Worm (Caenorhabditis elegans): ENCODE data around the gene irld-18.

Gene irld-18

DNA sequence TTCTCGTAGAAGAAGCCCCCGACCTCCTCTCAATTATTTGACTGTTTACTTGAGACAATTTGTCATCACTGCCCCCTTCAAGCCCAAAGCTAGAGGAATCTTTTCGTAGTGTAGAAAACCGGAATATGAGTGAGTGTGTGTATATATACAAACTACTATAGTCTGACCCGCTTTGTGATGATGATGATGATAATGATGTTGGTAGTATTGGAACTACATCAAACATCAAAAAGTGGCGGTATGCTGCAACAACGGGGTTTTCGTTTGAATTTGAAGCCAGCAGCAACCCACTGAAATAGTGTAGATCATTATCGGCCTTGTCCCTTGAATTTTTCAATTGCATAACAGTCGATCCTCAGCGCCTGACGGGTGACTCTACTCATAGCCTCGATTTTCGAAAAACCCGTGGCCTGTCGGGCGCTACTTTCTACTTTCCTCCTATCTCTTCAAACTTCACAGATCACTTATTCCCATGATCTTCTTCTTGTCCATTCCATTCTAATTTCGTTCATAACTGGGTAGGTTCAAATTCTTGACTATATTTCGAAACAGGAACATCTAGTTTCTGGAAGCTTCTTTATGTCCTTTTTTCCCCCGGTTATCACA lies 31.2 kb upstream of the irld-18 start:
- TF ChIP-seq elt-4 (tag; optimal IDR thresholded peaks at IDR 0.05) (no peak), ahr-1 (tag; optimal IDR thresholded peaks at IDR 0.05) (no peak)

DNA sequence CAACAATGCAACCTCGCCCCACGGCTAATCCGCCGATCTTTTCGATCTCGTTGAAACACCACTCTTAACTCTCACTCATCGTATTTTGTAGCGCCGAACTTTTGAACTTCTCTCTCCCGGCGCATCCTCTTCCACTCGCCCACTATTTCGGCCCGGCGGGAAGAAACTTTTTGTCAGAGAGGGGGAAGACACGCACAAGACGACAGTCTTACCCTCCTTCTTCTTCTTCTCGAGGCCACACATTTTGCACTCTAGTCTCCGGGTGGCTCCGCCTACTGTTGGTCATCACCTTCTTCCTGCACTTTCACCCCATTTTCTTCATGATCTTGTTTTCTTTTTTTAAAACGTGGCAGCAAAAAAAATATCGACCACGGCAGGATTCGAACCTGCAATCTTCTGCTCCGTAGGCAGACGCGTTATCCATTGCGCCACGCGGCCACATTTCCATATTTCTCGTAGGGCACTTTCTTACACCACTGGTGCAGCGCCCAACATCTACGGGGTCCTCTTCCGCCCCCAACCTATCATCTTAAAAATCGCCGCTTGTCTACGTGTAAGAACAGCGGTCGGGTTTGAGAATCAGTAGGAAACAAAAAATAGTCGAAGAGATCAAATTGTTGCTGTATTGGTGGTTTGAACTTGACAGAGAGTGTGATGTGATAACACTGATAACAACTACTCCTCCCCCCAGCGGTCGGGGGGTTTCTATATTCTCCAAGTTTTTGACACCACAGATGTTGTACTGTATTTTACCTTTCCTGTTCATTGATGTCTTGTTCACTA lies 30.3 kb upstream of the irld-18 start:
- TF ChIP-seq K02D7.2 (tag; optimal IDR thresholded peaks at IDR 0.05) (no peak), elt-2 (tag; optimal IDR thresholded peaks at IDR 0.05) (peak; percentile 50), ref-2 (tag; optimal IDR thresholded peaks at IDR 0.05) (peak; percentile 10), unc-42 (tag; optimal IDR thresholded peaks at IDR 0.05) (no peak), unc-3 (GFP tag; conservative IDR thresholded peaks at IDR 0.05) (no peak), unc-3 (tag; optimal IDR thresholded peaks at IDR 0.05) (no peak), tbx-2 (tag; optimal IDR thresholded peaks at IDR 0.05) (peak; percentile 59), unc-55 (GFP tag; optimal IDR thresholded peaks at IDR 0.05) (peak; percentile 10), C38D4.7 (GFP tag; optimal IDR thresholded peaks at IDR 0.05) (no peak), mec-3 (tag; optimal IDR thresholded peaks at IDR 0.05; ENCODE audit: borderline replicate concordance) (peak; percentile 41), sdc-2 (tag; optimal IDR thresholded peaks at IDR 0.05) (peak; percentile 11), ceh-22 (tag; optimal IDR thresholded peaks at IDR 0.05) (peak; percentile 0), rnt-1 (tag; optimal IDR thresholded peaks at IDR 0.05) (peak; percentile 62), lin-11 (tag; optimal IDR thresholded peaks at IDR 0.05) (no peak), ceh-2 (tag; optimal IDR thresholded peaks at IDR 0.05) (peak; percentile 13), ets-4 (tag; optimal IDR thresholded peaks at IDR 0.05) (no peak), dmd-4 (tag; optimal IDR thresholded peaks at IDR 0.05; ENCODE audit: borderline replicate concordance) (peak; percentile 22), ceh-18 (tag; optimal IDR thresholded peaks at IDR 0.05) (peak; percentile 85), sox-2 (GFP tag; IDR thresholded peaks at IDR 0.05) (no peak), dve-1 (tag; optimal IDR thresholded peaks at IDR 0.05) (no peak), nfya-1 (tag; optimal IDR thresholded peaks at IDR 0.05) (peak; percentile 40), ceh-34 (tag; optimal IDR thresholded peaks at IDR 0.05) (peak; percentile 44), elt-4 (tag; optimal IDR thresholded peaks at IDR 0.05) (no peak), ceh-6 (GFP tag; optimal IDR thresholded peaks at IDR 0.05) (no peak), C08G9.2 (tag; optimal IDR thresholded peaks at IDR 0.05) (no peak), K09A11.1 (tag; optimal IDR thresholded peaks at IDR 0.05; ENCODE audit: insufficient read depth) (no peak), ceh-31 (tag; optimal IDR thresholded peaks at IDR 0.05) (peak; percentile 32)

ce11 chrIV:14609774-14610173 lies 28.9 kb upstream of the irld-18 start:
- TF ChIP-seq hlh-30 (tag; optimal IDR thresholded peaks at IDR 0.05; ENCODE audit: insufficient read depth) (peak; percentile 9), ceh-30 (tag; optimal IDR thresholded peaks at IDR 0.05) (no peak)

DNA sequence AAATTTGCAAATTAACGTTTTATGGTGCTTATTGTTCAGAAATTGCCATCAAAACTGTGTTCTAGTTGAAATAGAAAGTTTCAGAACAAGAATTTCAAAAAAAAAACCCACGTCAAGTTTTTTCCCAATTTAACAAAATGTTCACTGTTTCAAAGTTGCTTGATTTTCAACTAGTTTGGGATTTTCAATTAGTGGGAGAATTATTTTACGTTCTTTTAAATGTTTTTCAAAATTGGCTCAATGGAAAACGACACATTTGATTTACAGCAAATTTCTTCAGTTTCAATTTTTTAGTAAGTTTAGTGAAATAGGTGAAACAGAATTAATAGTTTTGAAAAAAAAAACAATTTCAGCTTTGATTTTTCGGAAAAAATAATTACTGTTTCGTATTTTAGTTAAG lies 27.8 kb upstream of the irld-18 start:
- TF ChIP-seq pros-1 (tag; optimal IDR thresholded peaks at IDR 0.05): no peak
- TF ChIP-seq pha-2 (tag; optimal IDR thresholded peaks at IDR 0.05): no peak
- TF ChIP-seq ceh-19 (GFP tag; optimal IDR thresholded peaks at IDR 0.05): no peak
- TF ChIP-seq F13H6.1 (tag; optimal IDR thresholded peaks at IDR 0.05): no peak
- no peak for TF ChIP-seq pat-9 (tag; optimal IDR thresholded peaks at IDR 0.05)
- no peak for TF ChIP-seq ceh-14 (tag; optimal IDR thresholded peaks at IDR 0.05)
- TF ChIP-seq dmd-4 (tag; optimal IDR thresholded peaks at IDR 0.05; ENCODE audit: borderline replicate concordance): no peak
- no peak for TF ChIP-seq hlh-30 (tag; optimal IDR thresholded peaks at IDR 0.05; ENCODE audit: insufficient read depth)
- no peak for TF ChIP-seq eyg-1 (tag; optimal IDR thresholded peaks at IDR 0.05)
- TF ChIP-seq ceh-30 (tag; optimal IDR thresholded peaks at IDR 0.05): no peak
- no peak for TF ChIP-seq dve-1 (tag; optimal IDR thresholded peaks at IDR 0.05)
- no peak for TF ChIP-seq lin-11 (tag; optimal IDR thresholded peaks at IDR 0.05)
- TF ChIP-seq che-1 (tag; optimal IDR thresholded peaks at IDR 0.05): no peak
- no peak for TF ChIP-seq pha-4 (tag; optimal IDR thresholded peaks at IDR 0.05)
- TF ChIP-seq unc-3 (GFP tag; conservative IDR thresholded peaks at IDR 0.05): no peak
- no peak for TF ChIP-seq unc-3 (tag; optimal IDR thresholded peaks at IDR 0.05)
- TF ChIP-seq nhr-11 (tag; optimal IDR thresholded peaks at IDR 0.05): no peak
- no peak for TF ChIP-seq madf-2 (tag; optimal IDR thresholded peaks at IDR 0.05)
- TF ChIP-seq K02D7.2 (tag; optimal IDR thresholded peaks at IDR 0.05): no peak
- TF ChIP-seq unc-86 (tag; optimal IDR thresholded peaks at IDR 0.05): no peak
